Fruit fly (Drosophila melanogaster) whole organism, embryonic: ENCODE data around the gene peng.

Experiments used
- Bdp1 ChIP-seq: fragments of 200-800 bp; sonication (Bioruptor generic); optimal IDR thresholded peaks from 3 replicates; lab custom pipeline; 2016; ENCODE audit warnings: missing biosample characterization, missing genetic modification characterization
- Blimp-1 ChIP-seq: fragments of 200-800 bp; sonication (Bioruptor generic); optimal IDR thresholded peaks from 3 replicates; lab custom pipeline; 2018; ENCODE audit warnings: missing biosample characterization, missing genetic modification characterization, mild to moderate bottlenecking, moderate library complexity, missing genetic modification reagents
- CG11247 ChIP-seq: fragments of 200-800 bp; sonication (Bioruptor generic); IDR thresholded peaks from 2 replicates; pipeline ENCODE4 v1.3.6; 2022; ENCODE audit warnings: missing biosample characterization, missing genetic modification characterization
- CG14050 ChIP-seq: fragments of 200-800 bp; sonication (Bioruptor generic); IDR thresholded peaks from 3 replicates; pipeline ENCODE4 v1.3.6; 2022; ENCODE audit warnings: missing biosample characterization, missing genetic modification characterization
- CG14710 ChIP-seq: fragments of 200-800 bp; sonication (Bioruptor generic); optimal IDR thresholded peaks from 3 replicates; lab custom pipeline; 2019; ENCODE audit warnings: missing biosample characterization, mild to moderate bottlenecking, missing genetic modification characterization, moderate library complexity
- CG14965 ChIP-seq: fragments of 200-800 bp; sonication (Bioruptor generic); optimal IDR thresholded peaks from 2 replicates; lab custom pipeline; 2016; ENCODE audit warnings: missing biosample characterization, missing genetic modification characterization, borderline replicate concordance
- CG1792 ChIP-seq: fragments of 200-800 bp; sonication (Bioruptor generic); optimal IDR thresholded peaks from 2 replicates; lab custom pipeline; 2016; ENCODE audit warnings: missing biosample characterization, missing genetic modification characterization
- CG18262 ChIP-seq: fragments of 200-800 bp; optimal IDR thresholded peaks from 3 replicates; lab custom pipeline; 2019; ENCODE audit warnings: missing biosample characterization, mild to moderate bottlenecking, missing genetic modification characterization, moderate library complexity
- CG18476 ChIP-seq: fragments of 200-800 bp; sonication (Bioruptor generic); optimal IDR thresholded peaks from 2 replicates; lab custom pipeline; 2016; ENCODE audit warnings: missing biosample characterization, mild to moderate bottlenecking, missing genetic modification characterization
- CG18599 ChIP-seq: fragments of 200-800 bp; sonication (Bioruptor generic); optimal IDR thresholded peaks from 3 replicates; lab custom pipeline; 2017; ENCODE audit warnings: missing biosample characterization, missing genetic modification characterization, mild to moderate bottlenecking, moderate library complexity, missing genetic modification reagents
- CG2199 ChIP-seq: fragments of 200-800 bp; sonication (Bioruptor generic); IDR thresholded peaks from 3 replicates; pipeline ENCODE4 v1.3.6; 2022; ENCODE audit warnings: missing biosample characterization, missing genetic modification characterization
- CG2678 ChIP-seq: fragments of 200-800 bp; sonication (Bioruptor generic); optimal IDR thresholded peaks from 3 replicates; lab custom pipeline; 2019; ENCODE audit warnings: missing biosample characterization, mild to moderate bottlenecking, missing genetic modification characterization, moderate library complexity
- CG32772 ChIP-seq: fragments of 200-800 bp; sonication (Bioruptor generic); IDR thresholded peaks from 2 replicates; pipeline ENCODE4 v1.3.6; 2022; ENCODE audit warnings: missing biosample characterization, missing genetic modification characterization
- CG5953 ChIP-seq: fragments of 200-800 bp; sonication (Bioruptor generic); IDR thresholded peaks from 2 replicates; pipeline ENCODE4 v1.3.6; 2022; ENCODE audit warnings: missing biosample characterization, missing genetic modification characterization
- CG6683 ChIP-seq: fragments of 200-800 bp; sonication (Bioruptor generic); optimal IDR thresholded peaks from 2 replicates; lab custom pipeline; 2017; ENCODE audit warnings: missing biosample characterization, mild to moderate bottlenecking, missing genetic modification characterization, missing genetic modification reagents
- CG7372 ChIP-seq: fragments of 200-800 bp; sonication (Bioruptor generic); IDR thresholded peaks from 2 replicates; pipeline ENCODE4 v1.3.6; 2022; ENCODE audit warnings: missing biosample characterization, missing genetic modification characterization
- CHES-1-like ChIP-seq: fragments of 200-800 bp; sonication (Bioruptor generic); optimal IDR thresholded peaks from 2 replicates; lab custom pipeline; 2016; ENCODE audit warnings: missing biosample characterization, missing genetic modification characterization
- Camta ChIP-seq: fragments of 200-800 bp; sonication (Bioruptor generic); optimal IDR thresholded peaks from 2 replicates; lab custom pipeline; 2016; ENCODE audit warnings: missing biosample characterization, missing genetic modification characterization
- D19B ChIP-seq: fragments of 200-800 bp; sonication (Bioruptor generic); optimal IDR thresholded peaks from 2 replicates; lab custom pipeline; 2017; ENCODE audit warnings: missing biosample characterization, mild to moderate bottlenecking, missing genetic modification characterization
- Elba2 ChIP-seq: fragments of 200-800 bp; sonication (Bioruptor generic); optimal IDR thresholded peaks from 3 replicates; lab custom pipeline; 2016; ENCODE audit warnings: missing biosample characterization, missing genetic modification characterization
- HLH3B ChIP-seq: fragments of 200-800 bp; sonication (Bioruptor generic); IDR thresholded peaks from 2 replicates; pipeline ENCODE4 v1.3.6; 2022; ENCODE audit warnings: missing biosample characterization, missing genetic modification characterization
- Hr78 ChIP-seq, 2 experiments: fragments of 200-800 bp in 1 of 2; fragments of >200 bp in 1 of 2; sonication (Bioruptor generic) in 1 of 2; optimal IDR thresholded peaks; 2 replicates each; lab custom pipeline; 2017 to 2019; ENCODE audit warnings: missing biosample characterization in 2 of 2, missing genetic modification characterization in 2 of 2, mild to moderate bottlenecking in 1 of 2, moderate library complexity in 1 of 2
- Jarid2 ChIP-seq: fragments of 200-800 bp; sonication (Bioruptor generic); optimal IDR thresholded peaks from 3 replicates; lab custom pipeline; 2017; ENCODE audit warnings: mild to moderate bottlenecking, missing biosample characterization, missing genetic modification reagents, missing genetic modification characterization
- Kr ChIP-seq: fragments of 200-800 bp; sonication (Bioruptor generic); optimal IDR thresholded peaks from 2 replicates; lab custom pipeline; 2017; ENCODE audit warnings: missing biosample characterization, mild to moderate bottlenecking, missing genetic modification characterization
- Lhr ChIP-seq: fragments of 200-800 bp; sonication (Bioruptor generic); optimal IDR thresholded peaks from 3 replicates; lab custom pipeline; 2017; ENCODE audit warnings: mild to moderate bottlenecking, missing biosample characterization, missing genetic modification reagents, missing genetic modification characterization
- NfI ChIP-seq: fragments of 200-800 bp; sonication (Bioruptor generic); optimal IDR thresholded peaks from 3 replicates; lab custom pipeline; 2018; ENCODE audit warnings: missing biosample characterization, mild to moderate bottlenecking, missing genetic modification characterization, moderate library complexity
- Oli ChIP-seq: fragments of 200-800 bp; sonication (Bioruptor generic); optimal IDR thresholded peaks from 2 replicates; lab custom pipeline; 2018; ENCODE audit warnings: missing biosample characterization, mild to moderate bottlenecking, missing genetic modification characterization, moderate library complexity
- Ravus ChIP-seq: fragments of 200-800 bp; sonication (Bioruptor generic); IDR thresholded peaks from 2 replicates; pipeline ENCODE4 v1.3.6; 2022; ENCODE audit warnings: missing biosample characterization, missing genetic modification characterization
- Taf1 ChIP-seq: fragments of 200-800 bp; sonication (Bioruptor generic); IDR thresholded peaks from 2 replicates; pipeline ENCODE4 v1.3.6; 2022; ENCODE audit warnings: missing biosample characterization, missing genetic modification characterization
- ab ChIP-seq: fragments of 200-800 bp; sonication (Bioruptor generic); optimal IDR thresholded peaks from 2 replicates; lab custom pipeline; 2016; ENCODE audit warnings: missing biosample characterization, missing genetic modification characterization
- chinmo ChIP-seq: fragments of 200-800 bp; sonication (Bioruptor generic); IDR thresholded peaks from 4 replicates; pipeline ENCODE4 v1.3.6; 2022; ENCODE audit warnings: missing biosample characterization, missing genetic modification characterization; ENCODE audit not compliant: partially characterized antibody
- ems ChIP-seq: fragments of 200-800 bp; sonication (Bioruptor generic); optimal IDR thresholded peaks from 3 replicates; lab custom pipeline; 2016; ENCODE audit warnings: missing biosample characterization, missing genetic modification characterization
- en ChIP-seq: fragments of 200-800 bp; sonication (Bioruptor generic); optimal IDR thresholded peaks from 2 replicates; lab custom pipeline; 2016; ENCODE audit warnings: missing biosample characterization, missing genetic modification characterization
- fd102C ChIP-seq: fragments of 200-800 bp; sonication (Bioruptor generic); optimal IDR thresholded peaks from 2 replicates; lab custom pipeline; 2018; ENCODE audit warnings: missing biosample characterization, mild to moderate bottlenecking, missing genetic modification characterization, moderate library complexity
- fru ChIP-seq: fragments of >200 bp; optimal IDR thresholded peaks from 2 replicates; lab custom pipeline; 2017
- fu2 ChIP-seq: fragments of 200-800 bp; sonication (Bioruptor generic); optimal IDR thresholded peaks from 2 replicates; lab custom pipeline; 2016; ENCODE audit warnings: missing biosample characterization, missing genetic modification characterization
- h ChIP-seq: fragments of >200 bp; optimal IDR thresholded peaks from 2 replicates; lab custom pipeline; 2017
- insv ChIP-seq, 2 experiments: fragments of 200-800 bp; sonication (Bioruptor generic); optimal IDR thresholded peaks; 3 replicates each; lab custom pipeline; 2016 to 2018; ENCODE audit warnings: missing biosample characterization in 2 of 2, missing genetic modification characterization in 2 of 2
- kni ChIP-seq: fragments of 200-800 bp; sonication (Bioruptor generic); optimal IDR thresholded peaks from 3 replicates; lab custom pipeline; 2017; ENCODE audit warnings: mild to moderate bottlenecking, missing biosample characterization, missing genetic modification reagents, missing genetic modification characterization
- mam ChIP-seq: fragments of 200-800 bp; sonication (Bioruptor generic); optimal IDR thresholded peaks from 3 replicates; lab custom pipeline; 2016; ENCODE audit warnings: missing biosample characterization, missing genetic modification characterization
- mirr ChIP-seq: fragments of 200-800 bp; sonication (Bioruptor generic); optimal IDR thresholded peaks from 3 replicates; lab custom pipeline; 2018; ENCODE audit warnings: missing biosample characterization, mild to moderate bottlenecking, missing genetic modification characterization
- pb ChIP-seq: fragments of 200-800 bp; sonication (Bioruptor generic); optimal IDR thresholded peaks from 3 replicates; lab custom pipeline; 2016; ENCODE audit warnings: missing biosample characterization, missing genetic modification characterization
- phol ChIP-seq: fragments of 200-800 bp; sonication (Bioruptor generic); optimal IDR thresholded peaks from 3 replicates; lab custom pipeline; 2018; ENCODE audit warnings: missing biosample characterization, mild to moderate bottlenecking, missing genetic modification characterization, moderate library complexity
- pita ChIP-seq: fragments of 200-800 bp; sonication (Bioruptor generic); optimal IDR thresholded peaks from 2 replicates; lab custom pipeline; 2017; ENCODE audit warnings: missing biosample characterization, mild to moderate bottlenecking, missing genetic modification characterization
- pzg ChIP-seq: fragments of 200-800 bp; sonication (Bioruptor generic); optimal IDR thresholded peaks from 3 replicates; lab custom pipeline; 2018; ENCODE audit warnings: missing biosample characterization, mild to moderate bottlenecking, missing genetic modification characterization, moderate library complexity
- stc ChIP-seq: fragments of 200-800 bp; sonication (Bioruptor generic); IDR thresholded peaks from 2 replicates; pipeline ENCODE4 v1.3.6; 2022; ENCODE audit warnings: missing biosample characterization, missing genetic modification characterization
- stwl ChIP-seq: fragments of 200-800 bp; sonication (Bioruptor generic); optimal IDR thresholded peaks from 3 replicates; lab custom pipeline; 2018; ENCODE audit warnings: missing biosample characterization, mild to moderate bottlenecking, missing genetic modification characterization, moderate library complexity
- tio ChIP-seq: fragments of 200-800 bp; sonication (Bioruptor generic); optimal IDR thresholded peaks from 2 replicates; lab custom pipeline; 2017; ENCODE audit warnings: missing biosample characterization, missing genetic modification characterization, inconsistent platforms
- tna ChIP-seq: fragments of 200-800 bp; sonication (Bioruptor generic); IDR thresholded peaks from 2 replicates; pipeline ENCODE4 v1.3.6; 2022; ENCODE audit warnings: missing biosample characterization, missing genetic modification characterization; ENCODE audit not compliant: partially characterized antibody
- zen2 ChIP-seq: fragments of 200-800 bp; sonication (Bioruptor generic); IDR thresholded peaks from 3 replicates; pipeline ENCODE4 v1.3.6; 2022; ENCODE audit warnings: missing biosample characterization, missing genetic modification characterization; ENCODE audit not compliant: partially characterized antibody

The peng gene

DNA sequence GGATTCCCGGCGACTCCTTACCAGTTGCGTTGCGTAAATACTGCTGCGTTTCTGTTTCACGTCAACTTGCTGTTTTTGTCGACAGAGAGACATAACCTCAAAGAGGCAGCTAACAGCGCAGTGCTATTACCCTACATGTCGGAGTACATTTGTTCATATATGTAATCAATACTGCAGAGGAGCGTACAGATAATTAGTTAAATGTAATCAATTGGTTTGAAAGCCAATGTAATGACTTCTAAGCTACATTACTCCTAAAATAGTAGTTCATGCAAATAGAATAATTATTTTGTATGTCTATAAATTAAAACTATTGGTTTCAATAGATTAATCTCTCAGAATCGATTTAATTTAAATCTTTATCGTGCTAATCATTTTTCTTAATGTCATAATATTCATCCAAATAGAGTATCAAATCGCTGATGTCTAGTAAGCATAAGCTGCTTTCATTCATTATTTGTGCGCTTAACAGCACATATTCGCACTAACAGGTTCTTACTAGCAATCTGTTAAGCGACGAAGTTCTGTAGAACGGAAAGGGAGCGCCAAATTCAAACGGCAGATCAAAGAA is 30.4 kb downstream of the peng start, which contains the start of the genes SLIRP1 and anox (continued):
- TF ChIP-seq CG14050 (peak; percentile 60; the same call in 2 of the 3 replicates), HLH3B (GFP tag; lab: Robert Waterston, UW) (peak; percentile 73), CG18476 (GFP tag; lab: Kevin White, UChicago) (peak; percentile 80), stwl (tag; lab: Kevin White, UChicago) (peak; percentile 23), Jarid2 (GFP tag; lab: Kevin White, UChicago) (peak; percentile 44), CG11247 (GFP tag; lab: Robert Waterston, UW) (peak; percentile 73), fru (no peak), CG14965 (GFP tag; lab: Kevin White, UChicago) (no peak), ems (GFP tag; lab: Kevin White, UChicago) (peak; percentile 54), ab (GFP tag; lab: Kevin White, UChicago) (no peak), pb (GFP tag; lab: Kevin White, UChicago) (peak; percentile 23), CG1792 (GFP tag; lab: Kevin White, UChicago) (peak; percentile 18), Elba2 (GFP tag; lab: Kevin White, UChicago) (no peak), tna (no peak), kni (GFP tag; lab: Kevin White, UChicago) (peak; percentile 66), CG5953 (GFP tag; lab: Robert Waterston, UW) (peak; percentile 61; the same call in 1 of the 2 replicates), pzg (peak; percentile 41), stc (GFP tag; lab: Robert Waterston, UW) (peak; percentile 58), CG2678 (peak; percentile 95), CG14710 (tag; lab: Kevin White, UChicago) (peak; percentile 92), pita (GFP tag; lab: Kevin White, UChicago) (no peak), zen2 (no peak), mam (GFP tag; lab: Kevin White, UChicago) (peak; percentile 80), insv (GFP tag; optimal IDR thresholded peaks at IDR 0.05; lab: Kevin White, UChicago) (peak in 1 of 2 experiments; percentile 48), NfI (GFP tag; lab: Kevin White, UChicago) (peak; percentile 85), CG18262 (peak; percentile 93), phol (tag; lab: Kevin White, UChicago) (peak; percentile 93), en (GFP tag; lab: Kevin White, UChicago) (peak; percentile 57), CG2199 (no peak), CG32772 (GFP tag; lab: Robert Waterston, UW) (peak; percentile 71), Kr (GFP tag; lab: Kevin White, UChicago) (no peak), fu2 (GFP tag; lab: Kevin White, UChicago) (peak; percentile 68), Bdp1 (GFP tag; lab: Kevin White, UChicago) (peak; percentile 56), tio (no peak), Hr78 (GFP tag; optimal IDR thresholded peaks at IDR 0.05; lab: Kevin White, UChicago) (peak in 1 of 2 experiments; percentile 59), mirr (GFP tag; lab: Kevin White, UChicago) (peak; percentile 58), Blimp-1 (GFP tag; lab: Kevin White, UChicago) (peak; percentile 78), Lhr (GFP tag; lab: Kevin White, UChicago) (peak; percentile 67), D19B (peak; percentile 81), h (no peak), CG6683 (GFP tag; lab: Kevin White, UChicago) (peak; percentile 72), Camta (peak; percentile 88), CHES-1-like (GFP tag; lab: Kevin White, UChicago) (peak; percentile 82), Oli (tag; lab: Kevin White, UChicago) (peak; percentile 91), Ravus (GFP tag; lab: Robert Waterston, UW) (peak; percentile 27; the same call in 1 of the 2 replicates), CG7372 (GFP tag; lab: Robert Waterston, UW) (peak; percentile 80), CG18599 (GFP tag; lab: Kevin White, UChicago) (peak; percentile 89), Taf1 (GFP tag; lab: Robert Waterston, UW) (peak; percentile 64; the same call in 1 of the 2 replicates), chinmo (no peak), fd102C (GFP tag; lab: Kevin White, UChicago) (no peak)
